Worm (Caenorhabditis elegans): ENCODE measurements around the gene duo-1.

duo-1 gene

ce11 chrV:11528633-11529327, 25.6 kb upstream of the duo-1 start:
- TF ChIP-seq dao-5 (tag; optimal IDR thresholded peaks at IDR 0.05) (no peak), W03F9.2 (tag; optimal IDR thresholded peaks at IDR 0.05) (no peak), him-1 (tag; optimal IDR thresholded peaks at IDR 0.05) (no peak)

- TF ChIP-seq W03F9.2 (tag; optimal IDR thresholded peaks at IDR 0.05): no peak
- no peak for TF ChIP-seq dao-5 (tag; optimal IDR thresholded peaks at IDR 0.05)
- TF ChIP-seq him-1 (tag; optimal IDR thresholded peaks at IDR 0.05): no peak
Measured at ce11 chrV:11529541-11529940, 24.9 kb upstream of the duo-1 start.

- no peak for TF ChIP-seq him-1 (tag; optimal IDR thresholded peaks at IDR 0.05)
- TF ChIP-seq W03F9.2 (tag; optimal IDR thresholded peaks at IDR 0.05): no peak
- no peak for TF ChIP-seq dao-5 (tag; optimal IDR thresholded peaks at IDR 0.05)
Measured at ce11 chrV:11531100-11531499, 23.3 kb upstream of the duo-1 start.

ce11 chrV:11531831-11532534, 22.4 kb upstream of the duo-1 start:
- TF ChIP-seq dao-5 (tag; optimal IDR thresholded peaks at IDR 0.05) (peak; percentile 43), W03F9.2 (tag; optimal IDR thresholded peaks at IDR 0.05) (peak; percentile 23), him-1 (tag; optimal IDR thresholded peaks at IDR 0.05) (no peak)

ce11 chrV:11532535-11532853, 21.9 kb upstream of the duo-1 start:
- TF ChIP-seq him-1 (tag; optimal IDR thresholded peaks at IDR 0.05) (no peak), W03F9.2 (tag; optimal IDR thresholded peaks at IDR 0.05) (no peak), dao-5 (tag; optimal IDR thresholded peaks at IDR 0.05) (no peak)

ce11 chrV:11532964-11533363, 21.5 kb upstream of the duo-1 start:
- TF ChIP-seq W03F9.2 (tag; optimal IDR thresholded peaks at IDR 0.05) (no peak), him-1 (tag; optimal IDR thresholded peaks at IDR 0.05) (no peak), dao-5 (tag; optimal IDR thresholded peaks at IDR 0.05) (no peak)

ce11 chrV:11533365-11533949, 21.0 kb upstream of the duo-1 start:
- TF ChIP-seq dao-5 (tag; optimal IDR thresholded peaks at IDR 0.05): no peak
- no peak for TF ChIP-seq him-1 (tag; optimal IDR thresholded peaks at IDR 0.05)
- no peak for TF ChIP-seq W03F9.2 (tag; optimal IDR thresholded peaks at IDR 0.05)

ce11 chrV:11534495-11535189, 19.8 kb upstream of the duo-1 start:
- TF ChIP-seq him-1 (tag; optimal IDR thresholded peaks at IDR 0.05): no peak
- no peak for TF ChIP-seq W03F9.2 (tag; optimal IDR thresholded peaks at IDR 0.05)

- TF ChIP-seq him-1 (tag; optimal IDR thresholded peaks at IDR 0.05) (no peak), W03F9.2 (tag; optimal IDR thresholded peaks at IDR 0.05) (peak; percentile 40), dao-5 (tag; optimal IDR thresholded peaks at IDR 0.05) (no peak)
Measured at ce11 chrV:11535504-11536062, 18.8 kb upstream of the duo-1 start.

- TF ChIP-seq him-1 (tag; optimal IDR thresholded peaks at IDR 0.05) (no peak), W03F9.2 (tag; optimal IDR thresholded peaks at IDR 0.05) (no peak), dao-5 (tag; optimal IDR thresholded peaks at IDR 0.05) (no peak)
Measured at ce11 chrV:11536667-11537066, 17.8 kb upstream of the duo-1 start.

- TF ChIP-seq dao-5 (tag; optimal IDR thresholded peaks at IDR 0.05) (no peak), W03F9.2 (tag; optimal IDR thresholded peaks at IDR 0.05) (no peak), him-1 (tag; optimal IDR thresholded peaks at IDR 0.05) (no peak)
Measured at ce11 chrV:11539502-11539901, 14.9 kb upstream of the duo-1 start.

- TF ChIP-seq W03F9.2 (tag; optimal IDR thresholded peaks at IDR 0.05) (no peak), him-1 (tag; optimal IDR thresholded peaks at IDR 0.05) (no peak), dao-5 (tag; optimal IDR thresholded peaks at IDR 0.05) (no peak)
Measured at ce11 chrV:11541284-11541683, 13.1 kb upstream of the duo-1 start.

- TF ChIP-seq dao-5 (tag; optimal IDR thresholded peaks at IDR 0.05) (no peak), W03F9.2 (tag; optimal IDR thresholded peaks at IDR 0.05) (no peak), him-1 (tag; optimal IDR thresholded peaks at IDR 0.05) (no peak)
Measured at ce11 chrV:11543564-11543963, 10.9 kb upstream of the duo-1 start, which contains the start of gene F38B7.2. Gene F38B7.2 (plus strand): TSS chrV:11543963.

- TF ChIP-seq W03F9.2 (tag; optimal IDR thresholded peaks at IDR 0.05) (no peak), dao-5 (tag; optimal IDR thresholded peaks at IDR 0.05) (no peak), him-1 (tag; optimal IDR thresholded peaks at IDR 0.05) (no peak)
Measured at ce11 chrV:11545227-11545626, 9.2 kb upstream of the duo-1 start, which contains the start of gene F38B7.10. Gene F38B7.10 (plus strand): TSS chrV:11545527.
